Worm (Caenorhabditis elegans): Measurements from ENCODE around the gene H06H21.8.

H06H21.8 gene

DNA sequence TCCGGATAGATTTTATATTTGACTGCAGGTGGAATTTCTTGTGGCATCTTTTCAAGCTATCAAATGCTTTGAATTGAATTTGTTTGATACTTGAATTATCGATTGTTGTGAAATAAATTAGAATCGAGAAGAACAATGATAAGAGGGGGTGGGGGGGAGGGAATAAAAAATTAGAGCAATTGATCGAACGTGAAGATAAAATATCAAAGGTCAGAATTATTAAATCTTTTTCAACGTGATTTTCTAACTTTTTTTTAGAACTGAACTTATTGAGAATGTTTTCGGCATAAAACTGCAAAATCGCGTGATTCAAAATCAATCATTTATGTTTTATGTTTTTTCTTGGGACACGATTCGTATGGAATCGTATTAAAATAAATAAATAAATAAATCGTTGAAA, 6.3 kb upstream of the H06H21.8 start, which contains the start of gene mpz-4:
TSS of gene mpz-4 (minus strand) at position 101 of the 400 bp plus-strand sequence.
- TF ChIP-seq tbx-9 (tag; optimal IDR thresholded peaks at IDR 0.05; ENCODE audit: borderline replicate concordance) (no peak), lin-40 (tag; optimal IDR thresholded peaks at IDR 0.05) (no peak), madf-10 (tag; optimal IDR thresholded peaks at IDR 0.05) (no peak), egl-44 (GFP tag; IDR thresholded peaks at IDR 0.05) (no peak), F52B5.7 (tag; optimal IDR thresholded peaks at IDR 0.05) (no peak), F37B4.10 (GFP tag; IDR thresholded peaks at IDR 0.05) (no peak), ztf-18 (tag; optimal IDR thresholded peaks at IDR 0.05) (no peak), somi-1 (GFP tag; optimal IDR thresholded peaks at IDR 0.05) (no peak), nfya-1 (tag; optimal IDR thresholded peaks at IDR 0.05; ENCODE audit: borderline replicate concordance, insufficient read depth) (no peak), ztf-28 (GFP tag; IDR thresholded peaks at IDR 0.05) (no peak), fkh-3 (tag; optimal IDR thresholded peaks at IDR 0.05) (no peak), ceh-79 (tag; optimal IDR thresholded peaks at IDR 0.05) (no peak), B0035.1 (tag; optimal IDR thresholded peaks at IDR 0.05) (no peak), lin-54 (GFP tag; optimal IDR thresholded peaks at IDR 0.05) (no peak), mxl-1 (tag; optimal IDR thresholded peaks at IDR 0.05) (no peak), ceh-40 (GFP tag; IDR thresholded peaks at IDR 0.05) (no peak)

DNA sequence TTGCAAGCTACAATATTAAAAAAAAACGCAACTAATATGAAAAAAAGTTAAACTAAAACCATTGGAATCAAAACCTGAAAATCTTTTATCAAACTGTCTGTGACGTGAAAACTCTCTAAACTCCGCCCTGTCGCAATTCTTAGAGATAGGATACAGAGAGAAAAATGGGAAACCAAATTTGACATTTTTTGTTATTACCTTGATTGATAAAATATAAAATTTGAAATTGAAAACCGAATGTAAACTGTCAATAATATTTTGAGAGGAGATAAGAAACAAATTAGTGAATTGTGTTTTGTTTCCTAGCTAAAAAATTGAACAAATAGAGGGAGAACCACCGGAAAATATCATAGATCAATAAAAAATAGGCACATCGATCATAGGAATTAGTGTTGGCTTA, 912 bp upstream of the H06H21.8 start:
- no peak for TF ChIP-seq dox-1 (GFP tag; IDR thresholded peaks at IDR 0.05)
- no peak for TF ChIP-seq fkh-3 (tag; optimal IDR thresholded peaks at IDR 0.05)
- peak in 1 of 2 experiments; percentile 24 for TF ChIP-seq let-607 (tag; optimal IDR thresholded peaks at IDR 0.05)
- peak; percentile 2 for TF ChIP-seq unc-62 (GFP tag; optimal IDR thresholded peaks at IDR 0.05)
- TF ChIP-seq nhr-80 (tag; optimal IDR thresholded peaks at IDR 0.05) = peak; percentile 81

DNA sequence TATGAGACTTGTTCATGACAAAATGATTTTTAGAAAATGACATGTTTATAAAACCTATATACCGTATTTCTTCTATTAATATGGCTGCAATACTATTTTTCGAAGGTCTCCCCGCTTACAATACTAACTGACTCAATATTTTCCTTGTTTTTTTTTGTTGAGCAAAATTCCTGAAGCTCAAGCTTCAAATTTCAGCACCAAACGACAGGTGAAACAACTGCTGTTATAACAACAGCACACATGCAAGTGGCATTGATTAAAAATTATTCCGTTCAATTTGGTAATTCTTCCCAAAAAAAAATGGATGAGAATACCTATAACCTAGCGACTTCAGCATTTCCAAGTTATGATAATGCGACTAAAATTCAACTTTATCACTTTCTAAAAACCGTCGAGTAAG, 6.7 kb downstream of the H06H21.8 start, which contains the start of gene srw-94:
TSS of gene srw-94 (plus strand) at position 301 of the 400 bp plus-strand sequence.
- TF ChIP-seq Y79H2A.3 (GFP tag; conservative IDR thresholded peaks at IDR 0.05) = no peak
- no peak for TF ChIP-seq pha-4 (tag; optimal IDR thresholded peaks at IDR 0.05)
- TF ChIP-seq lin-54 (GFP tag; optimal IDR thresholded peaks at IDR 0.05) = no peak
- no peak for TF ChIP-seq athp-1 (tag; optimal IDR thresholded peaks at IDR 0.05)
- TF ChIP-seq attf-5 (GFP tag; optimal IDR thresholded peaks at IDR 0.05) = no peak
- TF ChIP-seq bed-2 (GFP tag; IDR thresholded peaks at IDR 0.05) = no peak
- TF ChIP-seq aptf-2 (GFP tag; conservative IDR thresholded peaks at IDR 0.05) = no peak
- no peak for TF ChIP-seq egl-44 (GFP tag; IDR thresholded peaks at IDR 0.05)

DNA sequence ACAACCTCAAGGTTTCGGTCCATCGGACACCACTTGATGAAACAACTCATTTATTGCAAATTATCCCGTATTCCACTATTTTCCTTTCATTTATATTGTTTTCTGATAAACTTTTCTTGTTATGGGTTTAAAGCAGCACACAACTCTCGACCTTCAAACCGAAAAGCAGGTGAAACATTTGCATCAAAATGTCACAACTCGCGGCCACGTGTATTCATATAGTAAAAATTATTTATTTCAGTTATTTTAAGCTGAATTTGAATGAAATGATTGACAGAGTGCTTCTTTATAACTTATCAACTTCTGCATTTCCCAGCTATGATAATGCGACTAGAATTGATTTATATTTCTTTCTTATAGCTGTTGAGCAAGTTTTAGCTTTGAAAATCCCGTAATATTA, 9.1 kb downstream of the H06H21.8 start, which contains the start of gene srw-95:
TSS of gene srw-95 (plus strand) at position 213 of the 400 bp plus-strand sequence.
- TF ChIP-seq ccch-3 (GFP tag; optimal IDR thresholded peaks at IDR 0.05) (no peak), madf-6 (GFP tag; IDR thresholded peaks at IDR 0.05) (peak; percentile 45; the same call in 1 of the 2 replicates), ztf-18 (tag; optimal IDR thresholded peaks at IDR 0.05) (no peak), somi-1 (GFP tag; optimal IDR thresholded peaks at IDR 0.05) (no peak), unc-130 (GFP tag; optimal IDR thresholded peaks at IDR 0.05) (peak; percentile 5), K11D2.4 (GFP tag; IDR thresholded peaks at IDR 0.05) (no peak), mcd-1 (GFP tag; IDR thresholded peaks at IDR 0.05) (peak; percentile 28; the same call in 1 of the 2 replicates), him-1 (tag; optimal IDR thresholded peaks at IDR 0.05) (no peak), F10E7.11 (tag; optimal IDR thresholded peaks at IDR 0.05) (no peak), ets-4 (GFP tag; optimal IDR thresholded peaks at IDR 0.05) (no peak), mes-4 (tag; optimal IDR thresholded peaks at IDR 0.05) (no peak), lsl-1 (GFP tag; optimal IDR thresholded peaks at IDR 0.05) (no peak), athp-1 (tag; optimal IDR thresholded peaks at IDR 0.05) (no peak), attf-6 (GFP tag; IDR thresholded peaks at IDR 0.05) (0 out of 2 replicates have a peak, but pooled peaks have one; percentile 53), hrde-1 (tag; optimal IDR thresholded peaks at IDR 0.05; ENCODE audit: borderline replicate concordance) (peak; percentile 53), tlf-1 (GFP tag; optimal IDR thresholded peaks at IDR 0.05) (no peak), sptf-2 (GFP tag; optimal IDR thresholded peaks at IDR 0.05) (no peak), let-607 (tag; optimal IDR thresholded peaks at IDR 0.05) (no peak), madf-3 (GFP tag; IDR thresholded peaks at IDR 0.05) (0 out of 2 replicates have a peak, but pooled peaks have one; percentile 71), cebp-1 (GFP tag; IDR thresholded peaks at IDR 0.05) (no peak), cebp-1 (tag; optimal IDR thresholded peaks at IDR 0.05) (peak; percentile 16), repo-1 (tag; optimal IDR thresholded peaks at IDR 0.05) (no peak), F55B11.4 (tag; optimal IDR thresholded peaks at IDR 0.05; ENCODE audit: borderline replicate concordance, insufficient read depth) (no peak)

Data from whole organism, young adult.